Worm (Caenorhabditis elegans) whole organism, dauer: ENCODE data around the gene srh-258.

ENCODE experiments used
- unc-62 ChIP-seq: sonication (generic microtip); optimal IDR thresholded peaks from 2 replicates; lab custom pipeline; 2017; ENCODE audit warnings: missing biosample characterization, missing genetic modification reagents, missing genetic modification characterization

Gene srh-258

DNA sequence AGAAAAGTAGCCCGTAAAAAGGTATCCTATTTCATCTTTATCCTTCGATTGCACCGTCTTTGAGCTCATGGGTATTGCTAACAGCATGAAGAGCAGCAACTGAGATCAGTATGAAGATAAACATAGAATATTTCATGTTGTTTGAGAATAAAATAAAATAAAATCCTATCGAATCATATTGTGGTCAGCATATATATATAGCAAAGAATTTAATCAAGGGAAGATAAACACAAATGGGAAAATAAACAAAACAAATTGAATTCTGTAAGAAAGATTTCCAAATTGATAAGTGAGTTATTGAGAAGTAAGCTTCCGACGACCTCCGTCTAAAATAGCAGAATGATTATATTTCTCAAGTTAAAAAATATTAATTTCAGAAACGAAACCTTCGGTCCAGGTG, 38.7 kb downstream of the srh-258 start, which contains the start of gene T26H5.10:
T26H5.10 (minus strand) TSS at position 101 of the 400 bp plus-strand sequence.
- TF ChIP-seq unc-62 (GFP tag; lab: Kevin White, UChicago) = no peak

DNA sequence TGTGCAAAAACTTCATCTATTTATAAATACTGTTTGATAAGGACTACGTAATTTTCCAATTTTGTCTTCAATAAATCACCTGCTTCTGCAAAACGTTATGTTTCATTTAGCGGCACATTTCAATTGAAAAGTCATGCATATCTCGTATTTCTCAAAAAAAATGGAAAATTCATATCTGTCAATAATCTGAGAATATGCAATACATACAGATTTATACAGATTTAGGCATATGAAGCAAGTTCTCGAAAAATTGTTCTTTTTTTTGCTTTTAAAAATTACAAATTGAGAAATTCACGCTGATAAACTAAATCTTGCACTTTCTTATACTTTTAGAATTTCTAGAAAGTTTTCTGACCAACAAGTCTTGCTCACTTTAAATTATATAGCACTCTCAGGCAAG, 39.2 kb downstream of the srh-258 start, which contains the start of gene T26H5.11:
T26H5.11 (minus strand) TSS at position 101 of the 400 bp plus-strand sequence.
- TF ChIP-seq unc-62 (GFP tag; lab: Kevin White, UChicago) = no peak

DNA sequence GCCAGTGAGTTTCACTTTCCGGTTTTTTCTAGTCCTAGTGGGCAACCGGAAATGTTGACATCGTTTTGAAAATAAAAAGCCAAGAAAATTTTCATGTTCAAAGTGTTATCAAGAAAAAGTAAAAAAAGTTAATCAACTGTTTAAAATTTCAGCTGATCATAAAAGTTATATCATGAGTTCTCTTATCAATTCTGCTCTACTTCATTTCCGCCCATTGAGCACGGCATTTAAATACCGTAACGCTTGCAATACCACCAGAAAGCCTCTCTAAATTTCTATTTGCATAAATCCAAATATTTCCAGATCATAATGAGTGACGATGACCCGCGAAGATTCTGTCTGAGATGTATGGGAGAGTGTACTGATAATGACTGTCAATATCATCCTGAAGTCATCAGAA, 39.7 kb downstream of the srh-258 start, which contains the start of gene T26H5.9:
T26H5.9 (plus strand) TSS at position 302 of the 400 bp plus-strand sequence.
- TF ChIP-seq unc-62 (GFP tag; lab: Kevin White, UChicago) = no peak

DNA sequence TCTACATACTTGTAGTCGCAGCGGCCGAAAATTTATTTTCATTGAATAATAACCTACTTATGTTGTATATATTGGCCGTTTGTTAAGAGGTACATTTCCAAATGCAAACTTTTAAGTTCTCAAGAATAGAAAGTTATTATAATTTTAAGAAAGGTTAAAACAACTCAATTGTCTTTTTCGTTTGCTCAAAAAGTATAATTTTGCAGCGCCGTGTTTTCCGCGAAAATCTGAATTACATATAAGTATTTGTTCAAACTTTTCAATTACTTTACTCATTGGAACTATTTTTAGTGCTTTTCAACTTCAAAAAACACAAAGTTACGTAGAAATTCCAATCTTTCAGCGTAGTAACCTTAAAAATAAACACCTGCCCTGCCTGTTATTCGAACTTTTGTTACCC, 40.5 kb downstream of the srh-258 start, which contains the start of gene srh-239:
srh-239 (plus strand) TSS at position 301 of the 400 bp plus-strand sequence.
- no peak for TF ChIP-seq unc-62 (GFP tag; lab: Kevin White, UChicago)

DNA sequence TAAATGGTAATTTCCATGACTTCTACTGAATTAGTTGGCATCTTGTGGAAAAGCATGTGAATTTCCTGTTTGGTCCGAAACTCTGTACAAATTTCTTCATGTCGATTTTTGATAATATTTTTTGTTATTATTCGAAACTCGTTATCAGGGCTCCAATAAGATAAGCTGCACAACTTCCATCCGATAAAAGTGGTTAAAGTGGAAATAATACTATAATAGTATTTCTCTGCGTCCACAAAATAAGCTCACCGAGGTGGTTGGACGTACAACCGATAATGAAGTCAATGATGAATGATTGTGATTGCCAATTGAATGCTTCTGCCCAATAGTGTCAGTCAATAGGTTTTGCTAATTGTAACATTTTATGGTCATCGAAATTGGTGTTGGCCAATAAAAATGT, 43.4 kb downstream of the srh-258 start, which contains the start of gene T26H5.4:
T26H5.4 (minus strand) TSS at position 294 of the 400 bp plus-strand sequence.
- no peak for TF ChIP-seq unc-62 (GFP tag; lab: Kevin White, UChicago)

DNA sequence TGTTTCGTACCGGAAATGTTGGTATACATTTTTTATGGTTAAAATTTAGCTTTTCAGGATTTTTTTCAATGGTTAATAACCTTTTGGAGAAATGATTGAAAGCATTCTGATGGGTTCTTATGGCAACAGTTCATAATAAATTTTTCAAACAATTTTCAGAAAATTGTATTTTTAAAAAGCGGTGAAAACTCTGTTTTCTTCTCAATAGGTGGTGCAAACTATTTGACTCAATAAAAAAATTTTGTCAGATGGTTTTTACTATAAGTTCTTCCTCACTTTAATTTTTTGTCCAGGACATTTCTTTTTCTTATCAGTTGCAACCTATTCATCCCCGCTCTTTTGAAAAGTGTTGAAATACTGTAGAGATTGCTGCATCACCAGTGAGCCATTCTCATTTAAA, 43.9 kb downstream of the srh-258 start, which contains the start of gene T26H5.14:
T26H5.14 (plus strand) TSS at position 301 of the 400 bp plus-strand sequence.
- no peak for TF ChIP-seq unc-62 (GFP tag; lab: Kevin White, UChicago)

DNA sequence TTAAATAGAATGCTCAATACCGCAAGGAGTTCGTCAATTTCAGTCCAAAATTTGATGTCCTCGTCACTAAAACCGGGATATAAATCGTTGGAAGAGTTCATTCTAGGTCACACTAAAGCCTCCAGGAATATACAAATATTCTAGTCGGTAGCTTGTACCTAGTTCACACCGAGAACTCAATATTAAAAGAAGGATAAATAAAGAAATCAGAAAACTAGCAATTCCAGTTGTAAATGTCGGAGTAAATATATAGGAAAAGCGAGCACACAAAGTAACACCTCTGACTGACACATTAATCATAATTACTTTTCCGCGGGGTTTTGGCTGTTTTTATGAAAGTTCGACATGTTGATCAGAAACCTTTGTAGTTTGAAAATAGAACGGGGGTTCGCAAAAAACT, 46.5 kb downstream of the srh-258 start, which contains the start of gene srw-33:
srw-33 (minus strand) TSS at position 101 of the 400 bp plus-strand sequence.
- TF ChIP-seq unc-62 (GFP tag; lab: Kevin White, UChicago) = no peak

DNA sequence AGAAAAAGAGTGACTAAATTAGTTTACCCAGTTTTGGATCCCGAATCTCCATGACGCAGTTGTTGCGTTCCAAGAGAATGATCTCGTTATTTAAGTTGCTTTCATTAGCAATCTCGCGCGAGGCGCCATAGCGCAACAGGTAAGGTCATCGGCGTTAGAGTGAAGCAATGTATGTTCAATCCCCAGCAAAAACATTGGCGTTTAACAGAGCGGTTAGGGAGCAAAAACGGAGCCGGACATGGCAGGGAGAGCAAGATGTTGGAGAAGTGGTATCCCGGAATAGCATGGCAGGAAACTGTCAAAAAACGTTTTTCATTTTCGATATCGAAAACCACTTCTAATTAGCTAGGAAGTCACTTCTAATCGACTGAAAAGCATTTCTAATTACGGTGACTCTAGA, 49.4 kb downstream of the srh-258 start:
- no peak for TF ChIP-seq unc-62 (GFP tag; lab: Kevin White, UChicago)
